Worm (Caenorhabditis elegans) whole organism, L1 larva: Measurements from ENCODE around the gene clpf-1.

ENCODE experiments used
- C04F5.9 ChIP-seq: sonication (generic microtip); optimal IDR thresholded peaks from 2 replicates; lab custom pipeline; 2016; ENCODE audit warnings: missing genetic modification characterization, missing compliant biosample characterization
- C34B4.2 ChIP-seq: sonication (generic microtip); optimal IDR thresholded peaks from 2 replicates; lab custom pipeline; 2017; ENCODE audit warnings: mild to moderate bottlenecking, missing genetic modification characterization, missing compliant biosample characterization
- alr-1 ChIP-seq: fragments of 200-800 bp; sonication (Bioruptor generic); optimal IDR thresholded peaks from 2 replicates; lab custom pipeline; 2018; ENCODE audit warnings: borderline replicate concordance, mild to moderate bottlenecking, missing genetic modification characterization, missing compliant biosample characterization
- blmp-1 ChIP-seq: fragments of 150-350 bp; optimal IDR thresholded peaks from 2 replicates; lab custom pipeline; 2014; ENCODE audit warnings: missing biosample characterization, missing genetic modification characterization
- ces-1 ChIP-seq: fragments of 150-350 bp; optimal IDR thresholded peaks from 2 replicates; lab custom pipeline; 2014; ENCODE audit warnings: missing biosample characterization, missing genetic modification reagents, missing genetic modification characterization
- dpl-1 ChIP-seq, 3 experiments: fragments of 150-350 bp in 2 of 3; sonication (generic microtip) in 1 of 3; optimal IDR thresholded peaks; 2 replicates each; lab custom pipeline; 2014 to 2017; ENCODE audit warnings: missing biosample characterization in 3 of 3, missing genetic modification characterization in 3 of 3, missing genetic modification reagents in 3 of 3
- dsc-1 ChIP-seq: sonication (generic microtip); optimal IDR thresholded peaks from 2 replicates; lab custom pipeline; 2016; ENCODE audit warnings: mild to moderate bottlenecking, missing genetic modification characterization, missing compliant biosample characterization
- efl-1 ChIP-seq, 4 experiments: fragments of 150-350 bp; optimal IDR thresholded peaks in 3 of 4; peaks in 1 of 4; 1 replicate in 1 of 4; 2 replicates in 3 of 4; lab custom pipeline; 2014; ENCODE audit warnings: missing biosample characterization in 2 of 4, missing genetic modification characterization in 2 of 4, missing genetic modification reagents in 2 of 4
- efl-3 ChIP-seq: fragments of 200-800 bp; sonication (Bioruptor generic); optimal IDR thresholded peaks from 2 replicates; lab custom pipeline; 2018; ENCODE audit warnings: mild to moderate bottlenecking, missing genetic modification characterization, missing compliant biosample characterization
- egl-27 ChIP-seq, 2 experiments: fragments of 150-350 bp in 1 of 2; sonication (generic microtip); optimal IDR thresholded peaks; 3 replicates each; lab custom pipeline; 2017 to 2018; ENCODE audit warnings: missing biosample characterization in 2 of 2, missing genetic modification characterization in 2 of 2, missing genetic modification reagents in 2 of 2
- ets-5 ChIP-seq: fragments of 200-800 bp; sonication (Bioruptor generic); IDR thresholded peaks from 2 replicates; pipeline ENCODE4 v1.3.6; 2022; ENCODE audit warnings: missing genetic modification characterization, missing compliant biosample characterization
- fkh-10 ChIP-seq: sonication (generic microtip); optimal IDR thresholded peaks from 2 replicates; lab custom pipeline; 2017; ENCODE audit warnings: missing biosample characterization, missing genetic modification reagents, missing genetic modification characterization
- fkh-8 ChIP-seq: sonication (generic microtip); optimal IDR thresholded peaks from 2 replicates; lab custom pipeline; 2016; ENCODE audit warnings: mild to moderate bottlenecking, missing genetic modification characterization, missing compliant biosample characterization
- grh-1 ChIP-seq: fragments of 200-800 bp; sonication (Bioruptor generic); IDR thresholded peaks from 2 replicates; pipeline ENCODE4 v1.3.6; 2022; ENCODE audit warnings: missing genetic modification reagents, missing genetic modification characterization, missing compliant biosample characterization
- hlh-17 ChIP-seq: fragments of 200-800 bp; sonication (Bioruptor generic); optimal IDR thresholded peaks from 2 replicates; lab custom pipeline; 2018; ENCODE audit warnings: missing genetic modification characterization, mild to moderate bottlenecking, missing compliant biosample characterization, moderate library complexity, borderline replicate concordance
- irx-1 ChIP-seq: sonication (generic microtip); optimal IDR thresholded peaks from 2 replicates; lab custom pipeline; 2016; ENCODE audit warnings: missing genetic modification characterization, missing compliant biosample characterization
- isw-1 ChIP-seq: fragments of 200-800 bp; sonication (Bioruptor generic); IDR thresholded peaks from 2 replicates; pipeline ENCODE4 v1.3.6; 2022; ENCODE audit warnings: missing genetic modification characterization, missing compliant biosample characterization
- jun-1 ChIP-seq: fragments of 150-350 bp; optimal IDR thresholded peaks from 2 replicates; lab custom pipeline; 2014; ENCODE audit warnings: missing biosample characterization, missing genetic modification reagents, missing genetic modification characterization
- lin-39 ChIP-seq: fragments of 150-350 bp; optimal IDR thresholded peaks from 2 replicates; lab custom pipeline; 2014; ENCODE audit warnings: missing biosample characterization, missing genetic modification reagents, missing genetic modification characterization
- mab-9 ChIP-seq: fragments of 200-800 bp; sonication (Bioruptor generic); IDR thresholded peaks from 2 replicates; pipeline ENCODE4 v1.3.6; 2022; ENCODE audit warnings: missing genetic modification reagents, missing genetic modification characterization, missing compliant biosample characterization
- mep-1 ChIP-seq: fragments of 150-350 bp; optimal IDR thresholded peaks from 2 replicates; lab custom pipeline; 2014; ENCODE audit warnings: missing biosample characterization, missing genetic modification characterization
- nhr-47 ChIP-seq: sonication (generic microtip); optimal IDR thresholded peaks from 2 replicates; lab custom pipeline; 2016; ENCODE audit warnings: mild to moderate bottlenecking, missing genetic modification characterization, moderate library complexity, missing compliant biosample characterization
- nhr-76 ChIP-seq: sonication (generic microtip); optimal IDR thresholded peaks from 2 replicates; lab custom pipeline; 2017; ENCODE audit warnings: missing biosample characterization, missing genetic modification characterization
- nhr-77 ChIP-seq: fragments of 150-350 bp; optimal IDR thresholded peaks from 2 replicates; lab custom pipeline; 2014; ENCODE audit warnings: missing biosample characterization, missing genetic modification characterization
- nhr-85 ChIP-seq: sonication (generic microtip); peaks from one replicate; lab custom pipeline; 2016; ENCODE audit warnings: missing genetic modification characterization, inconsistent platforms, missing compliant biosample characterization
- pag-3 ChIP-seq: sonication (generic microtip); optimal IDR thresholded peaks from 2 replicates; lab custom pipeline; 2017; ENCODE audit warnings: missing genetic modification characterization, mild to moderate bottlenecking, missing compliant biosample characterization, antibody characterized with exemption, borderline replicate concordance; ENCODE audit not compliant: insufficient read depth
- pax-3 ChIP-seq: fragments of 200-800 bp; sonication (Bioruptor generic); optimal IDR thresholded peaks from 2 replicates; lab custom pipeline; 2018; ENCODE audit warnings: mild to moderate bottlenecking, missing genetic modification characterization, moderate library complexity, missing compliant biosample characterization
- pqm-1 ChIP-seq: sonication (generic microtip); optimal IDR thresholded peaks from 3 replicates; lab custom pipeline; 2017; ENCODE audit warnings: missing biosample characterization, missing genetic modification characterization
- skn-1 ChIP-seq: fragments of 150-350 bp; optimal IDR thresholded peaks from 2 replicates; lab custom pipeline; 2014; ENCODE audit warnings: missing biosample characterization, missing genetic modification characterization
- snpc-4 ChIP-seq: fragments of 150-350 bp; optimal IDR thresholded peaks from 2 replicates; lab custom pipeline; 2014; ENCODE audit warnings: missing biosample characterization, missing genetic modification characterization
- snu-23 ChIP-seq: sonication (generic microtip); optimal IDR thresholded peaks from 2 replicates; lab custom pipeline; 2016; ENCODE audit warnings: missing genetic modification characterization, missing compliant biosample characterization
- sox-4 ChIP-seq: sonication (generic microtip); optimal IDR thresholded peaks from 2 replicates; lab custom pipeline; 2016; ENCODE audit warnings: missing genetic modification characterization, missing compliant biosample characterization
- sptf-1 ChIP-seq: fragments of 150-350 bp; optimal IDR thresholded peaks from 2 replicates; lab custom pipeline; 2014; ENCODE audit warnings: missing biosample characterization, missing genetic modification characterization
- tbx-2 ChIP-seq: sonication (generic microtip); optimal IDR thresholded peaks from 2 replicates; lab custom pipeline; 2016; ENCODE audit warnings: missing genetic modification characterization, missing compliant biosample characterization
- zip-4 ChIP-seq: fragments of 200-800 bp; sonication (Bioruptor generic); optimal IDR thresholded peaks from 2 replicates; lab custom pipeline; 2018; ENCODE audit warnings: mild to moderate bottlenecking, missing genetic modification characterization, moderate library complexity, missing compliant biosample characterization
- ztf-4 ChIP-seq: fragments of 150-350 bp; optimal IDR thresholded peaks from 2 replicates; lab custom pipeline; 2014; ENCODE audit warnings: missing biosample characterization, missing genetic modification characterization

The clpf-1 gene

DNA sequence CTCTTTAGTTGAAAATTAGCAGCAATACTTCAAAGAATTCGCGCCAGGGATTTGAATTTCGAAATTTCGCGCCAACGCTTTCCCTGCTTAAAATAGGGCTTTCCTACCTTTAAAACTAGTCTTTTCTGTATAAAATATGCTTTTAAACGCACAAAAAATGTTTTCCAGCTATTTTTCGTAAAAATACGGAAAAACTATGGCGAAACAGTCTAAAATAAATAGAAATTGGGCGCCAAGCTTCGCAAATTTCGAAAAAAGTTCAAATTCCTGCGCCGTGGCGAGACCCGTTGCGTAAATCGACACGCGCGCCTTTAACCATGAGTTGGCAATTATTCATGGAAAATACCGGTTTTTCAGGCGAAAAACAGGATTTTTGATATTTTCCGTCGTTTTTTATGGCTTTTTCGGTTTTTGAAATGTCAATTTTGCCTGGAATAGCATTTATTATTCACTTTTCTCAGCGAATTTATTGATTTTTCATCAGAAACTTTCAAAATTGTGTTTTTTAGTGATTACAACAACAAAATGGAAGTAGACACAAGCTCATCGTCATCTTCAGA is 6.9 kb downstream of the clpf-1 start, which contains the start of the genes npp-9 and F59A2.5 (continued):
- peak; percentile 46 for TF ChIP-seq jun-1 (tag; lab: Kevin White, UChicago)
- no peak for TF ChIP-seq pax-3 (tag; lab: Kevin White, UChicago)
- no peak for TF ChIP-seq fkh-10 (GFP tag; lab: Kevin White, UChicago)
- TF ChIP-seq dpl-1 (GFP tag; optimal IDR thresholded peaks at IDR 0.05; lab: Kevin White, UChicago): peak; percentile 69 to 81 (median 72)
- TF ChIP-seq tbx-2 (tag; lab: Kevin White, UChicago): peak; percentile 2
- no peak for TF ChIP-seq pqm-1
- TF ChIP-seq nhr-47 (tag; lab: Kevin White, UChicago): peak; percentile 36
- no peak for TF ChIP-seq pag-3 (tag; lab: Kevin White, UChicago)
- no peak for TF ChIP-seq nhr-76 (tag; lab: Kevin White, UChicago)
- peak; percentile 70 for TF ChIP-seq nhr-85 (tag; lab: Kevin White, UChicago)
- no peak for TF ChIP-seq efl-3 (GFP tag; lab: Kevin White, UChicago)
- peak; percentile 25 for TF ChIP-seq fkh-8 (tag; lab: Kevin White, UChicago)
- TF ChIP-seq C04F5.9: no peak
- TF ChIP-seq blmp-1 (tag; lab: Kevin White, UChicago): peak; percentile 40
- TF ChIP-seq mep-1 (tag; lab: Kevin White, UChicago): peak; percentile 39
- no peak for TF ChIP-seq sptf-1 (tag; lab: Kevin White, UChicago)
- no peak for TF ChIP-seq snpc-4 (tag; lab: Kevin White, UChicago)
- no peak for TF ChIP-seq sox-4 (tag; lab: Kevin White, UChicago)
- peak; percentile 56 for TF ChIP-seq isw-1 (GFP tag; lab: Robert Waterston, UW)
- TF ChIP-seq nhr-77: peak; percentile 29
- TF ChIP-seq grh-1 (GFP tag; lab: Robert Waterston, UW): 0 out of 2 replicates have a peak, but pooled peaks have one; percentile 36
- no peak for TF ChIP-seq C34B4.2 (tag; lab: Kevin White, UChicago)
- TF ChIP-seq egl-27 (tag; optimal IDR thresholded peaks at IDR 0.05; lab: Kevin White, UChicago): no peak
- TF ChIP-seq ets-5 (GFP tag; lab: Robert Waterston, UW): no peak

- TF ChIP-seq efl-1 (optimal IDR thresholded peaks at IDR 0.05; lab: Kevin White, UChicago) (no peak), efl-1 (GFP tag; optimal IDR thresholded peaks at IDR 0.05 in 1 of 2; lab: Kevin White, UChicago) (peak in 1 of 2 experiments; percentile 33), zip-4 (no peak)
Measured at ce11 chrIII:3405535-3405934, 8.0 kb downstream of the clpf-1 start, which contains the start of gene golg-4. Gene golg-4 (plus strand): TSS chrIII:3405568.

- TF ChIP-seq nhr-77: no peak
- no peak for TF ChIP-seq alr-1 (tag; lab: Kevin White, UChicago)
- TF ChIP-seq irx-1 (tag; lab: Kevin White, UChicago): no peak
- TF ChIP-seq ets-5 (GFP tag; lab: Robert Waterston, UW): no peak
- TF ChIP-seq ces-1 (GFP tag; lab: Kevin White, UChicago): no peak
- TF ChIP-seq dsc-1 (tag; lab: Kevin White, UChicago): no peak
- no peak for TF ChIP-seq mab-9 (GFP tag; lab: Robert Waterston, UW)
- TF ChIP-seq lin-39 (tag; lab: Kevin White, UChicago): no peak
- no peak for TF ChIP-seq ztf-4 (tag; lab: Kevin White, UChicago)
- no peak for TF ChIP-seq skn-1 (tag; lab: Kevin White, UChicago)
- TF ChIP-seq snu-23 (GFP tag; lab: Kevin White, UChicago): no peak
- TF ChIP-seq fkh-10 (GFP tag; lab: Kevin White, UChicago): no peak
- no peak for TF ChIP-seq hlh-17
Measured at ce11 chrIII:3413437-3413836, 15.9 kb downstream of the clpf-1 start.
